Worm (Caenorhabditis elegans) whole organism, midembryonic: ENCODE data around the gene Y47D7A.18.

Source experiments
- T22C8.4 ChIP-seq: fragments of 200-800 bp; sonication (Bioruptor generic); IDR thresholded peaks from 2 replicates; pipeline ENCODE4 v1.3.6; 2022; ENCODE audit warnings: missing genetic modification characterization, missing compliant biosample characterization
- cog-1 ChIP-seq: sonication (generic microtip); optimal IDR thresholded peaks from 2 replicates; lab custom pipeline; 2016; ENCODE audit warnings: missing genetic modification characterization, missing compliant biosample characterization
- flt-1 ChIP-seq: fragments of 200-800 bp; sonication (Bioruptor generic); IDR thresholded peaks from 2 replicates; pipeline ENCODE4 v1.3.6; 2022; ENCODE audit warnings: missing genetic modification characterization, missing compliant biosample characterization
- klf-2 ChIP-seq: fragments of 200-800 bp; sonication (Bioruptor generic); conservative IDR thresholded peaks from 2 replicates; pipeline ENCODE4 v1.3.6; 2022; ENCODE audit warnings: missing genetic modification reagents, missing genetic modification characterization, missing compliant biosample characterization
- med-1 ChIP-seq: sonication (generic microtip); optimal IDR thresholded peaks from 2 replicates; lab custom pipeline; 2017; ENCODE audit warnings: missing genetic modification characterization, mild to moderate bottlenecking, missing compliant biosample characterization, antibody characterized with exemption, missing genetic modification reagents; ENCODE audit not compliant: insufficient read depth
- ref-1 ChIP-seq: fragments of 200-800 bp; sonication (Bioruptor generic); conservative IDR thresholded peaks from 2 replicates; pipeline ENCODE4 v1.3.6; 2022; ENCODE audit warnings: missing genetic modification reagents, missing genetic modification characterization, missing compliant biosample characterization
- tab-1 ChIP-seq: fragments of 200-800 bp; sonication (Bioruptor generic); IDR thresholded peaks from 2 replicates; pipeline ENCODE4 v1.3.6; 2022; ENCODE audit warnings: missing genetic modification characterization, missing compliant biosample characterization
- ztf-23 ChIP-seq: fragments of 200-800 bp; sonication (Bioruptor generic); IDR thresholded peaks from 2 replicates; pipeline ENCODE4 v1.3.6; 2022; ENCODE audit warnings: missing genetic modification reagents, missing genetic modification characterization, missing compliant biosample characterization
- ztf-29 ChIP-seq: fragments of 200-800 bp; sonication (Bioruptor generic); IDR thresholded peaks from 2 replicates; pipeline ENCODE4 v1.3.6; 2022; ENCODE audit warnings: missing genetic modification reagents, missing genetic modification characterization, missing compliant biosample characterization

DNA sequence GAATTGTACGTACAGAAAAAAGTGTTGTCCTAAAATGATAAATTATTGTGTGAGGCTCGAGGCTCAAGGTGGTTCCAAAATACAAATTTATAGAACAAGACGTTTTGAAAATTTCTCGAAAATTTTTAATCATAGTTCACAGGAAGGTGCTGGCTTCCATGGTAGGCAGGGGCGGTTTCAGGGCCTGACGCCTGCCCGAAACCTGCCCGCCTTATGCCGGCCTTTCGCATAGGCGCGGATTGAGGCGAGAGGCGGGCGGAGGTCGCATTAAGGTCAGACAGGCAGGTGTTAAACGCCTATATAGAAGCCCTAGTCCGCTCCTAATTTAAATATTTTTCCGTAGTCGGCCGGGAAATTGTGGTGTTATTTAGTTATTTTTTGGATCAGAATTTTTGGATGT is 6.5 kb upstream of the Y47D7A.18 start:
- TF ChIP-seq med-1 (no peak), ztf-23 (GFP tag; lab: Robert Waterston, UW) (no peak), klf-2 (GFP tag; lab: Robert Waterston, UW) (no peak), flt-1 (no peak), T22C8.4 (no peak), ref-1 (GFP tag; lab: Robert Waterston, UW) (no peak), cog-1 (tag; lab: Kevin White, UChicago) (no peak), ztf-29 (GFP tag; lab: Robert Waterston, UW) (no peak), tab-1 (GFP tag; lab: Robert Waterston, UW) (no peak)
